Fruit fly (Drosophila melanogaster): ENCODE measurements around the gene sip2.

Gene sip2

DNA sequence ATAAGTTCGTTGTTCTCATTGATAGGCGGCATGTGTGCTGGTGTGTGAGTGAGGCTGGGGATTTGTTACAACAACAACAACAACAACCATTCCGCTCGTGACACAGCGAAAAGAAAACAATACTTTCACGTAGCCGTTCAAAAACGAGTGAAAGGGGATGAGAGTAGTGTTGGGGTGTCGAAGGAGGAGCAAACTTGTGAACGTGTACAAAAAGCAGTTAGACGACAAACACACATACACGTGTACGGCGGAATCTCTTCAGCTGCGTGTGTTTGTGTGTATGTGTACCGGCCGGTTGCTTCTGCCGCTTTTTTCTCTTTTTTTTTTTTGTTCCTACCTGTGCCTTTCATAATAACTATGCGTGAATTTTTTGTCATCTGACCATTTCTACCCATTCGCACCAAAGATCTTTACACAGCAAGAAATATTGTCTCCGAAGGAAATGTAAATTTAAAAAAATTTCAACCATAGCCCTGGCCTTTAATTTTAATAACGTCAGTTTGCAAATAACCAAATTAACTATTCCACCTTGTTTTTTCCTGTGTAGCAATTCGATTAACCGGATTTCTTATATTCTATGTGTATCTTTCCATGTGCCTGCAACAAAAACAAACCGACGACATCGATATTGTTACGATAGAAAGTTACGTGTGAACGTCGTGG, 41.7 kb downstream of the sip2 start (continued):
- peak; percentile 67 to 75 for TF ChIP-seq chif (GFP tag; optimal IDR thresholded peaks at IDR 0.05)
- no peak for TF ChIP-seq CG5180 (GFP tag; optimal IDR thresholded peaks at IDR 0.05)
- no peak for TF ChIP-seq Nf-YC (tag; optimal IDR thresholded peaks at IDR 0.05)
- peak in 1 of 2 experiments; percentile 3 for TF ChIP-seq Hr51 (GFP tag; optimal IDR thresholded peaks at IDR 0.05)
- peak; percentile 27 for TF ChIP-seq CG12942 (GFP tag; optimal IDR thresholded peaks at IDR 0.05)
- TF ChIP-seq amos (GFP tag; IDR thresholded peaks at IDR 0.05; ENCODE audit: partially characterized antibody) = no peak
- TF ChIP-seq Hey (tag; optimal IDR thresholded peaks at IDR 0.05) = no peak
- TF ChIP-seq bigmax (GFP tag; optimal IDR thresholded peaks at IDR 0.05) = no peak
- TF ChIP-seq ftz-f1 (GFP tag; optimal IDR thresholded peaks at IDR 0.05) = no peak
- no peak for TF ChIP-seq Dek (tag; optimal IDR thresholded peaks at IDR 0.05)
- no peak; the same call in 1 of the 2 replicates for TF ChIP-seq CG31441 (GFP tag; IDR thresholded peaks at IDR 0.05)
- peak; percentile 70 for TF ChIP-seq CG2120 (GFP tag; optimal IDR thresholded peaks at IDR 0.05)
- no peak for TF ChIP-seq CG9817 (tag; optimal IDR thresholded peaks at IDR 0.05)
- TF ChIP-seq BEAF-32 (GFP tag; optimal IDR thresholded peaks at IDR 0.05) = no peak
- TF ChIP-seq CG2712 (tag; optimal IDR thresholded peaks at IDR 0.05) = peak; percentile 78
- no peak for TF ChIP-seq gfzf (GFP tag; optimal IDR thresholded peaks at IDR 0.05)
- TF ChIP-seq Sox100B (GFP tag; optimal IDR thresholded peaks at IDR 0.05) = peak; percentile 41
- TF ChIP-seq Bdp1 (GFP tag; optimal IDR thresholded peaks at IDR 0.05) = no peak
- TF ChIP-seq Chrac-16 (GFP tag; optimal IDR thresholded peaks at IDR 0.05) = peak; percentile 62
- no peak for TF ChIP-seq run (tag; optimal IDR thresholded peaks at IDR 0.05)
- no peak for TF ChIP-seq CG12071 (GFP tag; optimal IDR thresholded peaks at IDR 0.05)
- TF ChIP-seq sna (GFP tag; IDR thresholded peaks at IDR 0.05; ENCODE audit: partially characterized antibody) = no peak
- no peak for TF ChIP-seq CG11247 (GFP tag; IDR thresholded peaks at IDR 0.05)
- TF ChIP-seq nerfin-1 (tag; optimal IDR thresholded peaks at IDR 0.05) = peak; percentile 74
- peak; percentile 53 for TF ChIP-seq CG13775 (GFP tag; optimal IDR thresholded peaks at IDR 0.05)
- TF ChIP-seq insv (GFP tag; optimal IDR thresholded peaks at IDR 0.05) = no peak
- peak; percentile 63 for TF ChIP-seq CG8944 (GFP tag; optimal IDR thresholded peaks at IDR 0.05)
- TF ChIP-seq HHEX (GFP tag; optimal IDR thresholded peaks at IDR 0.05) = peak; percentile 65
- TF ChIP-seq pita (GFP tag; optimal IDR thresholded peaks at IDR 0.05) = no peak
- TF ChIP-seq Six4 (GFP tag; optimal IDR thresholded peaks at IDR 0.05) = peak; percentile 53
- TF ChIP-seq Fer1 (GFP tag; optimal IDR thresholded peaks at IDR 0.05) = peak; percentile 57
- peak; percentile 8 for TF ChIP-seq cato (GFP tag; optimal IDR thresholded peaks at IDR 0.05; ENCODE audit: borderline replicate concordance)
- TF ChIP-seq CG34224 (GFP tag; IDR thresholded peaks at IDR 0.05; ENCODE audit: partially characterized antibody) = no peak
- peak; percentile 68 for TF ChIP-seq shn (GFP tag; optimal IDR thresholded peaks at IDR 0.05)
- TF ChIP-seq ssp (GFP tag; IDR thresholded peaks at IDR 0.05) = no peak; the same call in 1 of the 2 replicates
- TF ChIP-seq rib (GFP tag; IDR thresholded peaks at IDR 0.05) = peak; percentile 46; the same call in 1 of the 2 replicates
- TF ChIP-seq Atf6 (GFP tag; IDR thresholded peaks at IDR 0.05) = peak; percentile 74
- peak; percentile 54 for TF ChIP-seq fu2 (GFP tag; optimal IDR thresholded peaks at IDR 0.05)
- no peak for TF ChIP-seq CG2129 (GFP tag; IDR thresholded peaks at IDR 0.05; ENCODE audit: partially characterized antibody)
- peak; percentile 96 for TF ChIP-seq CG4360 (GFP tag; IDR thresholded peaks at IDR 0.05)
- TF ChIP-seq ind (GFP tag; optimal IDR thresholded peaks at IDR 0.05) = peak; percentile 74
- peak; percentile 51 for TF ChIP-seq CG1233 (GFP tag; optimal IDR thresholded peaks at IDR 0.05)
- no peak for TF ChIP-seq CG43689 (GFP tag; IDR thresholded peaks at IDR 0.05)
- no peak for TF ChIP-seq mld (GFP tag; IDR thresholded peaks at IDR 0.05; ENCODE audit: partially characterized antibody)
- TF ChIP-seq CG30020 (tag; optimal IDR thresholded peaks at IDR 0.05) = no peak
- TF ChIP-seq CG13123 (GFP tag; optimal IDR thresholded peaks at IDR 0.05) = peak; percentile 19
- peak; percentile 35 for TF ChIP-seq CG7556 (GFP tag; optimal IDR thresholded peaks at IDR 0.05)
- TF ChIP-seq Dfd (GFP tag; optimal IDR thresholded peaks at IDR 0.05) = no peak
- no peak; the same call in none of the 2 replicates for TF ChIP-seq CG1024 (GFP tag; IDR thresholded peaks at IDR 0.05)

All from whole organism, embryonic.